Worm (Caenorhabditis elegans): ENCODE results near the gene ZK380.2.

ZK380.2 gene

ce11 chrX:1627837-1628236, 3.4 kb upstream of the ZK380.2 start, which contains the start of gene fbxb-58:
TSS of gene fbxb-58 (plus strand) at chrX:1628137.
- no peak for TF ChIP-seq sea-1 (GFP tag; conservative IDR thresholded peaks at IDR 0.05)
- TF ChIP-seq hmg-4 (GFP tag; optimal IDR thresholded peaks at IDR 0.05) = no peak
- TF ChIP-seq tbx-11 (GFP tag; IDR thresholded peaks at IDR 0.05) = no peak
- no peak for TF ChIP-seq ets-7 (tag; optimal IDR thresholded peaks at IDR 0.05)
- no peak for TF ChIP-seq ceh-36 (tag; optimal IDR thresholded peaks at IDR 0.05)
- TF ChIP-seq hnd-1 (tag; optimal IDR thresholded peaks at IDR 0.05) = no peak
- no peak for TF ChIP-seq F13C5.2 (tag; optimal IDR thresholded peaks at IDR 0.05)
- no peak for TF ChIP-seq hmbx-1 (tag; optimal IDR thresholded peaks at IDR 0.05)
- TF ChIP-seq tbx-37 (GFP tag; conservative IDR thresholded peaks at IDR 0.05) = no peak
- no peak for TF ChIP-seq flt-1 (GFP tag; IDR thresholded peaks at IDR 0.05)
- no peak for TF ChIP-seq aly-1 (tag; optimal IDR thresholded peaks at IDR 0.05)
- no peak for TF ChIP-seq pes-1 (GFP tag; IDR thresholded peaks at IDR 0.05)

- TF ChIP-seq ceh-13 (GFP tag; optimal IDR thresholded peaks at IDR 0.05) (no peak), hmbx-1 (tag; optimal IDR thresholded peaks at IDR 0.05) (no peak), tbx-11 (GFP tag; IDR thresholded peaks at IDR 0.05) (no peak), ceh-36 (tag; optimal IDR thresholded peaks at IDR 0.05) (no peak), ets-7 (tag; optimal IDR thresholded peaks at IDR 0.05) (no peak), tra-4 (tag; optimal IDR thresholded peaks at IDR 0.05) (no peak)
Measured at ce11 chrX:1629746-1630145, 1.5 kb upstream of the ZK380.2 start.

- no peak for TF ChIP-seq pes-1 (GFP tag; IDR thresholded peaks at IDR 0.05)
- TF ChIP-seq tbx-11 (GFP tag; IDR thresholded peaks at IDR 0.05) = no peak
- no peak for TF ChIP-seq ama-1 (optimal IDR thresholded peaks at IDR 0.05)
- no peak for TF ChIP-seq aly-1 (tag; optimal IDR thresholded peaks at IDR 0.05)
- no peak for TF ChIP-seq hnd-1 (tag; optimal IDR thresholded peaks at IDR 0.05)
- no peak for TF ChIP-seq B0310.2 (tag; optimal IDR thresholded peaks at IDR 0.05)
- no peak for TF ChIP-seq hmg-4 (GFP tag; optimal IDR thresholded peaks at IDR 0.05)
- TF ChIP-seq ets-7 (tag; optimal IDR thresholded peaks at IDR 0.05) = no peak
- TF ChIP-seq tra-4 (tag; optimal IDR thresholded peaks at IDR 0.05) = no peak
- TF ChIP-seq ceh-36 (tag; optimal IDR thresholded peaks at IDR 0.05) = no peak
- no peak for TF ChIP-seq scrt-1 (GFP tag; IDR thresholded peaks at IDR 0.05)
- TF ChIP-seq ceh-13 (GFP tag; optimal IDR thresholded peaks at IDR 0.05) = no peak
- no peak for TF ChIP-seq tbx-37 (GFP tag; conservative IDR thresholded peaks at IDR 0.05)
- TF ChIP-seq F13C5.2 (tag; optimal IDR thresholded peaks at IDR 0.05) = no peak
- no peak for TF ChIP-seq hmbx-1 (tag; optimal IDR thresholded peaks at IDR 0.05)
- TF ChIP-seq flt-1 (GFP tag; IDR thresholded peaks at IDR 0.05) = no peak
- TF ChIP-seq sea-1 (GFP tag; conservative IDR thresholded peaks at IDR 0.05) = no peak
Measured at ce11 chrX:1643442-1644096, 12.3 kb downstream of the ZK380.2 start.

- TF ChIP-seq ceh-36 (tag; optimal IDR thresholded peaks at IDR 0.05) (no peak), sea-1 (GFP tag; conservative IDR thresholded peaks at IDR 0.05) (no peak), ama-1 (optimal IDR thresholded peaks at IDR 0.05) (no peak), flt-1 (GFP tag; IDR thresholded peaks at IDR 0.05) (no peak), aly-1 (tag; optimal IDR thresholded peaks at IDR 0.05) (no peak), ets-7 (tag; optimal IDR thresholded peaks at IDR 0.05) (no peak)
Measured at ce11 chrX:1651668-1652067, 20.4 kb downstream of the ZK380.2 start, which contains the start of gene ZK380.4. TSS of gene ZK380.4 (minus strand) at chrX:1651994.

- TF ChIP-seq F13C5.2 (tag; optimal IDR thresholded peaks at IDR 0.05) = no peak
- TF ChIP-seq hmg-4 (GFP tag; optimal IDR thresholded peaks at IDR 0.05) = no peak
- no peak for TF ChIP-seq tbx-37 (GFP tag; conservative IDR thresholded peaks at IDR 0.05)
- TF ChIP-seq ets-7 (tag; optimal IDR thresholded peaks at IDR 0.05) = no peak
- TF ChIP-seq tbx-11 (GFP tag; IDR thresholded peaks at IDR 0.05) = no peak
- no peak for TF ChIP-seq ceh-36 (tag; optimal IDR thresholded peaks at IDR 0.05)
- TF ChIP-seq B0310.2 (tag; optimal IDR thresholded peaks at IDR 0.05) = no peak
- no peak for TF ChIP-seq ceh-13 (GFP tag; optimal IDR thresholded peaks at IDR 0.05)
- TF ChIP-seq scrt-1 (GFP tag; IDR thresholded peaks at IDR 0.05) = no peak
- TF ChIP-seq ama-1 (optimal IDR thresholded peaks at IDR 0.05) = no peak
Measured at ce11 chrX:1654146-1654545, 22.9 kb downstream of the ZK380.2 start, which contains the start of gene ZK380.6. TSS of gene ZK380.6 (plus strand) at chrX:1654446.

- no peak for TF ChIP-seq flt-1 (GFP tag; IDR thresholded peaks at IDR 0.05)
Measured at ce11 chrX:1655207-1655606, 23.9 kb downstream of the ZK380.2 start, which contains the start of gene tbx-32. TSS of gene tbx-32 (plus strand) at chrX:1655507.

- TF ChIP-seq tra-4 (tag; optimal IDR thresholded peaks at IDR 0.05) = no peak
- no peak for TF ChIP-seq hmg-4 (GFP tag; optimal IDR thresholded peaks at IDR 0.05)
- no peak for TF ChIP-seq pes-1 (GFP tag; IDR thresholded peaks at IDR 0.05)
- TF ChIP-seq scrt-1 (GFP tag; IDR thresholded peaks at IDR 0.05) = no peak
- no peak for TF ChIP-seq tbx-37 (GFP tag; conservative IDR thresholded peaks at IDR 0.05)
- no peak for TF ChIP-seq F13C5.2 (tag; optimal IDR thresholded peaks at IDR 0.05)
- TF ChIP-seq sea-1 (GFP tag; conservative IDR thresholded peaks at IDR 0.05) = no peak
- TF ChIP-seq hmbx-1 (tag; optimal IDR thresholded peaks at IDR 0.05) = no peak
- no peak for TF ChIP-seq tbx-11 (GFP tag; IDR thresholded peaks at IDR 0.05)
- TF ChIP-seq ceh-13 (GFP tag; optimal IDR thresholded peaks at IDR 0.05) = no peak
- TF ChIP-seq B0310.2 (tag; optimal IDR thresholded peaks at IDR 0.05) = no peak
- no peak for TF ChIP-seq ama-1 (optimal IDR thresholded peaks at IDR 0.05)
- TF ChIP-seq flt-1 (GFP tag; IDR thresholded peaks at IDR 0.05) = no peak
- TF ChIP-seq hnd-1 (tag; optimal IDR thresholded peaks at IDR 0.05) = no peak
- no peak for TF ChIP-seq aly-1 (tag; optimal IDR thresholded peaks at IDR 0.05)
- no peak for TF ChIP-seq ets-7 (tag; optimal IDR thresholded peaks at IDR 0.05)
- no peak for TF ChIP-seq ceh-36 (tag; optimal IDR thresholded peaks at IDR 0.05)
Measured at ce11 chrX:1664925-1665324, 33.7 kb downstream of the ZK380.2 start, which contains the start of gene R09H3.2. TSS of gene R09H3.2 (minus strand) at chrX:1665025.

- no peak for TF ChIP-seq hnd-1 (tag; optimal IDR thresholded peaks at IDR 0.05)
- no peak for TF ChIP-seq ama-1 (optimal IDR thresholded peaks at IDR 0.05)
- TF ChIP-seq ets-7 (tag; optimal IDR thresholded peaks at IDR 0.05) = no peak
- no peak for TF ChIP-seq pes-1 (GFP tag; IDR thresholded peaks at IDR 0.05)
- TF ChIP-seq ceh-36 (tag; optimal IDR thresholded peaks at IDR 0.05) = no peak
- no peak for TF ChIP-seq tbx-11 (GFP tag; IDR thresholded peaks at IDR 0.05)
- TF ChIP-seq B0310.2 (tag; optimal IDR thresholded peaks at IDR 0.05) = no peak
- no peak for TF ChIP-seq ceh-13 (GFP tag; optimal IDR thresholded peaks at IDR 0.05)
- no peak for TF ChIP-seq sea-1 (GFP tag; conservative IDR thresholded peaks at IDR 0.05)
Measured at ce11 chrX:1667056-1667455, 35.8 kb downstream of the ZK380.2 start.
